Worm (Caenorhabditis elegans) whole organism, early embryonic: ENCODE data around the gene F41C3.7.

Source experiments
- F13C5.2 ChIP-seq: sonication (generic microtip); optimal IDR thresholded peaks from 2 replicates; lab custom pipeline; 2017; ENCODE audit warnings: mild to moderate bottlenecking, missing genetic modification characterization, inconsistent platforms, missing compliant biosample characterization
- aly-1 ChIP-seq: sonication (generic microtip); optimal IDR thresholded peaks from 2 replicates; lab custom pipeline; 2016; ENCODE audit warnings: missing genetic modification characterization, missing compliant biosample characterization
- ama-1 ChIP-seq: fragments of 150-350 bp; optimal IDR thresholded peaks from 2 replicates; lab custom pipeline; 2014
- ceh-13 ChIP-seq: fragments of 200-800 bp; sonication (Bioruptor generic); optimal IDR thresholded peaks from 2 replicates; lab custom pipeline; 2018; ENCODE audit warnings: mild to moderate bottlenecking, missing genetic modification characterization, missing compliant biosample characterization
- ceh-36 ChIP-seq: sonication (generic microtip); optimal IDR thresholded peaks from 2 replicates; lab custom pipeline; 2016; ENCODE audit warnings: missing genetic modification characterization, inconsistent platforms, missing compliant biosample characterization
- ets-7 ChIP-seq: sonication (generic microtip); optimal IDR thresholded peaks from 2 replicates; lab custom pipeline; 2016; ENCODE audit warnings: missing genotype, missing genetic modification characterization, missing compliant biosample characterization
- flt-1 ChIP-seq: fragments of 200-800 bp; sonication (Bioruptor generic); IDR thresholded peaks from 2 replicates; pipeline ENCODE4 v1.3.6; 2022; ENCODE audit warnings: missing genetic modification characterization, missing compliant biosample characterization
- hmbx-1 ChIP-seq: sonication (generic microtip); optimal IDR thresholded peaks from 2 replicates; lab custom pipeline; 2016; ENCODE audit warnings: mild to moderate bottlenecking, missing genetic modification characterization, missing compliant biosample characterization
- hmg-4 ChIP-seq: fragments of 200-800 bp; sonication (Bioruptor generic); optimal IDR thresholded peaks from 2 replicates; lab custom pipeline; 2018; ENCODE audit warnings: mild to moderate bottlenecking, missing genetic modification characterization, missing compliant biosample characterization
- hnd-1 ChIP-seq: sonication (generic microtip); optimal IDR thresholded peaks from 2 replicates; lab custom pipeline; 2016; ENCODE audit warnings: missing genetic modification characterization, missing compliant biosample characterization
- scrt-1 ChIP-seq: fragments of 200-800 bp; sonication (Bioruptor generic); IDR thresholded peaks from 2 replicates; pipeline ENCODE4 v1.3.6; 2022; ENCODE audit warnings: missing genetic modification characterization, missing compliant biosample characterization
- tbx-37 ChIP-seq: fragments of 200-800 bp; sonication (Bioruptor generic); conservative IDR thresholded peaks from 2 replicates; pipeline ENCODE4 v1.3.6; 2022; ENCODE audit warnings: missing genetic modification reagents, missing genetic modification characterization, missing compliant biosample characterization
- tra-4 ChIP-seq: sonication (generic microtip); optimal IDR thresholded peaks from 2 replicates; lab custom pipeline; 2017; ENCODE audit warnings: missing genetic modification characterization, missing compliant biosample characterization

DNA sequence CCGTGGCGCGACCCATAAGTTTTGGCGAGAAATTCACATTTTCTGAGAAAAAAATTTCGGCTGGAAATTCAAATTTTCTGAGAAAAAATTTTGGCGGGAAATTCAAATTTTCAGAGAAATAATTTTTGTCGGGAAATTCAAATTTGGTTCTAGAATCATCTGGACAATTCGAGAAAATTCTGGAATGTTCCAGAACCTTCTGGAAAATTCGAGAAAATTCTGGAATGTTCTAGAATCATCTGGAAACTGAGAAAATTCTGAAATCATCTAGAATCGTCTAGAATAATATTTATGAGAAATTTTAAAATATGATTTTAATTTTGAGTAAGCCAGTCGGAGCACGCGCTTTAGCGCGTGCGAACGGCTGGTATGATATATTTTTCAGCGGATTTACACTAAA lies 45.0 kb upstream of the F41C3.7 start:
- TF ChIP-seq ets-7 (tag; lab: Kevin White, UChicago) = no peak
- TF ChIP-seq flt-1 (GFP tag; lab: Robert Waterston, UW) = no peak
- no peak for TF ChIP-seq ama-1 (lab: Kevin White, UChicago)
- no peak for TF ChIP-seq scrt-1 (GFP tag; lab: Robert Waterston, UW)
- TF ChIP-seq tbx-37 (GFP tag; lab: Robert Waterston, UW) = no peak
- no peak for TF ChIP-seq hmg-4 (GFP tag; lab: Kevin White, UChicago)
- TF ChIP-seq ceh-36 = no peak
- TF ChIP-seq hmbx-1 (tag; lab: Kevin White, UChicago) = no peak
- TF ChIP-seq aly-1 (tag; lab: Kevin White, UChicago) = no peak
- no peak for TF ChIP-seq tra-4 (tag; lab: Kevin White, UChicago)
- no peak for TF ChIP-seq ceh-13 (GFP tag; lab: Kevin White, UChicago)
- TF ChIP-seq hnd-1 (tag; lab: Kevin White, UChicago) = no peak
- no peak for TF ChIP-seq F13C5.2 (tag; lab: Kevin White, UChicago)
